Worm (Caenorhabditis elegans) whole organism, L1 larva: ENCODE results near the gene Y67A10A.3.
A peak's percentile ranks its signal among the peaks of the same experiment; 100 is the strongest.

Experiments
- C04F5.9 ChIP-seq: sonication (generic microtip); optimal IDR thresholded peaks from 2 replicates; lab custom pipeline; 2016; ENCODE audit warnings: missing genetic modification characterization, missing compliant biosample characterization
- C16A3.4 ChIP-seq: fragments of 150-350 bp; optimal IDR thresholded peaks from 2 replicates; lab custom pipeline; 2014; ENCODE audit warnings: missing biosample characterization, missing genetic modification characterization
- C34B4.2 ChIP-seq: sonication (generic microtip); optimal IDR thresholded peaks from 2 replicates; lab custom pipeline; 2017; ENCODE audit warnings: mild to moderate bottlenecking, missing genetic modification characterization, missing compliant biosample characterization
- F16B12.6 ChIP-seq: fragments of 150-350 bp; optimal IDR thresholded peaks from 2 replicates; lab custom pipeline; 2014; ENCODE audit warnings: missing biosample characterization, missing genetic modification characterization
- Y116A8C.19 ChIP-seq: sonication (generic microtip); optimal IDR thresholded peaks from 2 replicates; lab custom pipeline; 2016; ENCODE audit warnings: missing compliant biosample characterization, missing genetic modification characterization, borderline replicate concordance
- alr-1 ChIP-seq: fragments of 200-800 bp; sonication (Bioruptor generic); optimal IDR thresholded peaks from 2 replicates; lab custom pipeline; 2018; ENCODE audit warnings: borderline replicate concordance, mild to moderate bottlenecking, missing genetic modification characterization, missing compliant biosample characterization
- aly-2 ChIP-seq: fragments of 150-350 bp; optimal IDR thresholded peaks from 2 replicates; lab custom pipeline; 2014; ENCODE audit warnings: missing biosample characterization, missing genetic modification characterization
- ama-1 ChIP-seq: fragments of 150-350 bp; optimal IDR thresholded peaks from 2 replicates; lab custom pipeline; 2014
- blmp-1 ChIP-seq: fragments of 150-350 bp; optimal IDR thresholded peaks from 2 replicates; lab custom pipeline; 2014; ENCODE audit warnings: missing biosample characterization, missing genetic modification characterization
- ceh-88 ChIP-seq: fragments of 200-800 bp; sonication (Bioruptor generic); IDR thresholded peaks from 2 replicates; pipeline ENCODE4 v1.3.6; 2022; ENCODE audit warnings: missing genetic modification characterization, missing compliant biosample characterization
- dpl-1 ChIP-seq, 3 experiments: fragments of 150-350 bp in 2 of 3; sonication (generic microtip) in 1 of 3; optimal IDR thresholded peaks; 2 replicates each; lab custom pipeline; 2014 to 2017; ENCODE audit warnings: missing biosample characterization in 3 of 3, missing genetic modification characterization in 3 of 3, missing genetic modification reagents in 3 of 3
- dsc-1 ChIP-seq: sonication (generic microtip); optimal IDR thresholded peaks from 2 replicates; lab custom pipeline; 2016; ENCODE audit warnings: mild to moderate bottlenecking, missing genetic modification characterization, missing compliant biosample characterization
- efl-3 ChIP-seq: fragments of 200-800 bp; sonication (Bioruptor generic); optimal IDR thresholded peaks from 2 replicates; lab custom pipeline; 2018; ENCODE audit warnings: mild to moderate bottlenecking, missing genetic modification characterization, missing compliant biosample characterization
- egl-13 ChIP-seq: sonication (generic microtip); optimal IDR thresholded peaks from 2 replicates; lab custom pipeline; 2016; ENCODE audit warnings: missing genotype, missing genetic modification reagents, missing genetic modification characterization, missing compliant biosample characterization
- egl-27 ChIP-seq, 2 experiments: fragments of 150-350 bp in 1 of 2; sonication (generic microtip); optimal IDR thresholded peaks; 3 replicates each; lab custom pipeline; 2017 to 2018; ENCODE audit warnings: missing biosample characterization in 2 of 2, missing genetic modification characterization in 2 of 2, missing genetic modification reagents in 2 of 2
- elt-2 ChIP-seq: sonication (generic microtip); optimal IDR thresholded peaks from 2 replicates; lab custom pipeline; 2016; ENCODE audit warnings: missing genetic modification characterization, mild to moderate bottlenecking, inconsistent platforms, missing compliant biosample characterization, missing genetic modification reagents
- elt-3 ChIP-seq, 6 experiments: fragments of 150-350 bp in 1 of 6; sonication (generic microtip); optimal IDR thresholded peaks; 2 replicates each; lab custom pipeline; 2017 to 2018; ENCODE audit warnings: missing biosample characterization in 6 of 6, missing genetic modification characterization in 6 of 6, inconsistent platforms in 1 of 6
- ets-5 ChIP-seq: fragments of 200-800 bp; sonication (Bioruptor generic); IDR thresholded peaks from 2 replicates; pipeline ENCODE4 v1.3.6; 2022; ENCODE audit warnings: missing genetic modification characterization, missing compliant biosample characterization
- fos-1 ChIP-seq: fragments of 150-350 bp; optimal IDR thresholded peaks from 2 replicates; lab custom pipeline; 2014; ENCODE audit warnings: missing biosample characterization, missing genetic modification characterization
- hlh-4 ChIP-seq: sonication (generic microtip); optimal IDR thresholded peaks from 2 replicates; lab custom pipeline; 2016; ENCODE audit warnings: mild to moderate bottlenecking, missing genetic modification characterization, missing compliant biosample characterization
- hpl-2 ChIP-seq: fragments of 150-350 bp; optimal IDR thresholded peaks from 2 replicates; lab custom pipeline; 2014; ENCODE audit warnings: missing biosample characterization, missing genetic modification reagents, missing genetic modification characterization
- irx-1 ChIP-seq: sonication (generic microtip); optimal IDR thresholded peaks from 2 replicates; lab custom pipeline; 2016; ENCODE audit warnings: missing genetic modification characterization, missing compliant biosample characterization
- isw-1 ChIP-seq: fragments of 200-800 bp; sonication (Bioruptor generic); IDR thresholded peaks from 2 replicates; pipeline ENCODE4 v1.3.6; 2022; ENCODE audit warnings: missing genetic modification characterization, missing compliant biosample characterization
- lin-14 ChIP-seq: fragments of 200-800 bp; sonication (Bioruptor generic); optimal IDR thresholded peaks from 2 replicates; lab custom pipeline; 2018; ENCODE audit warnings: mild to moderate bottlenecking, missing genetic modification characterization, moderate library complexity, missing compliant biosample characterization
- lin-15B ChIP-seq: fragments of 150-350 bp; sonication (generic microtip); optimal IDR thresholded peaks from 3 replicates; lab custom pipeline; 2014; ENCODE audit warnings: missing biosample characterization, missing genetic modification characterization
- lin-35 ChIP-seq, 2 experiments: fragments of 150-350 bp; optimal IDR thresholded peaks; 2 replicates each; lab custom pipeline; 2014; ENCODE audit warnings: missing biosample characterization in 2 of 2, missing genetic modification characterization in 2 of 2, missing genetic modification reagents in 2 of 2
- lin-39 ChIP-seq: fragments of 150-350 bp; optimal IDR thresholded peaks from 2 replicates; lab custom pipeline; 2014; ENCODE audit warnings: missing biosample characterization, missing genetic modification reagents, missing genetic modification characterization
- mab-9 ChIP-seq: fragments of 200-800 bp; sonication (Bioruptor generic); IDR thresholded peaks from 2 replicates; pipeline ENCODE4 v1.3.6; 2022; ENCODE audit warnings: missing genetic modification reagents, missing genetic modification characterization, missing compliant biosample characterization
- mef-2 ChIP-seq: fragments of 150-350 bp; optimal IDR thresholded peaks from 2 replicates; lab custom pipeline; 2014; ENCODE audit warnings: missing biosample characterization, missing genetic modification characterization
- mep-1 ChIP-seq: fragments of 150-350 bp; optimal IDR thresholded peaks from 2 replicates; lab custom pipeline; 2014; ENCODE audit warnings: missing biosample characterization, missing genetic modification characterization
- nhr-11 ChIP-seq: fragments of 150-350 bp; optimal IDR thresholded peaks from 2 replicates; lab custom pipeline; 2014; ENCODE audit warnings: missing biosample characterization, missing genetic modification characterization
- nhr-12 ChIP-seq: sonication (generic microtip); optimal IDR thresholded peaks from 2 replicates; lab custom pipeline; 2017; ENCODE audit warnings: missing biosample characterization, missing genetic modification characterization
- nhr-19 ChIP-seq: fragments of 200-800 bp; sonication (Bioruptor generic); conservative IDR thresholded peaks from 2 replicates; pipeline ENCODE4 v1.3.6; 2022; ENCODE audit warnings: missing genetic modification characterization, missing compliant biosample characterization
- nhr-20 ChIP-seq: sonication (generic microtip); optimal IDR thresholded peaks from 2 replicates; lab custom pipeline; 2016; ENCODE audit warnings: mild to moderate bottlenecking, missing genetic modification characterization, missing compliant biosample characterization
- nhr-47 ChIP-seq: sonication (generic microtip); optimal IDR thresholded peaks from 2 replicates; lab custom pipeline; 2016; ENCODE audit warnings: mild to moderate bottlenecking, missing genetic modification characterization, moderate library complexity, missing compliant biosample characterization
- nhr-76 ChIP-seq: sonication (generic microtip); optimal IDR thresholded peaks from 2 replicates; lab custom pipeline; 2017; ENCODE audit warnings: missing biosample characterization, missing genetic modification characterization
- nhr-77 ChIP-seq: fragments of 150-350 bp; optimal IDR thresholded peaks from 2 replicates; lab custom pipeline; 2014; ENCODE audit warnings: missing biosample characterization, missing genetic modification characterization
- nhr-85 ChIP-seq: sonication (generic microtip); peaks from one replicate; lab custom pipeline; 2016; ENCODE audit warnings: missing genetic modification characterization, inconsistent platforms, missing compliant biosample characterization
- pag-3 ChIP-seq: sonication (generic microtip); optimal IDR thresholded peaks from 2 replicates; lab custom pipeline; 2017; ENCODE audit warnings: missing genetic modification characterization, mild to moderate bottlenecking, missing compliant biosample characterization, antibody characterized with exemption, borderline replicate concordance; ENCODE audit not compliant: insufficient read depth
- rnt-1 ChIP-seq: sonication (generic microtip); optimal IDR thresholded peaks from 2 replicates; lab custom pipeline; 2016; ENCODE audit warnings: mild to moderate bottlenecking, missing genetic modification characterization, moderate library complexity, missing compliant biosample characterization
- skn-1 ChIP-seq: fragments of 150-350 bp; optimal IDR thresholded peaks from 2 replicates; lab custom pipeline; 2014; ENCODE audit warnings: missing biosample characterization, missing genetic modification characterization
- snpc-4 ChIP-seq: fragments of 150-350 bp; optimal IDR thresholded peaks from 2 replicates; lab custom pipeline; 2014; ENCODE audit warnings: missing biosample characterization, missing genetic modification characterization
- sox-4 ChIP-seq: sonication (generic microtip); optimal IDR thresholded peaks from 2 replicates; lab custom pipeline; 2016; ENCODE audit warnings: missing genetic modification characterization, missing compliant biosample characterization
- sptf-1 ChIP-seq: fragments of 150-350 bp; optimal IDR thresholded peaks from 2 replicates; lab custom pipeline; 2014; ENCODE audit warnings: missing biosample characterization, missing genetic modification characterization
- sup-37 ChIP-seq: fragments of 200-800 bp; sonication (Bioruptor generic); optimal IDR thresholded peaks from 2 replicates; lab custom pipeline; 2018; ENCODE audit warnings: mild to moderate bottlenecking, missing genetic modification characterization, missing compliant biosample characterization
- swsn-7 ChIP-seq: sonication (generic microtip); optimal IDR thresholded peaks from 2 replicates; lab custom pipeline; 2016; ENCODE audit warnings: missing genetic modification characterization, missing compliant biosample characterization
- tlp-1 ChIP-seq: fragments of 150-350 bp; optimal IDR thresholded peaks from 2 replicates; lab custom pipeline; 2014; ENCODE audit warnings: missing biosample characterization, missing genetic modification characterization
- unc-130 ChIP-seq: fragments of 150-350 bp; optimal IDR thresholded peaks from 2 replicates; lab custom pipeline; 2017; ENCODE audit warnings: missing biosample characterization, missing genetic modification characterization, inconsistent platforms
- unc-62 ChIP-seq: fragments of 150-350 bp; optimal IDR thresholded peaks from 2 replicates; lab custom pipeline; 2014; ENCODE audit warnings: missing biosample characterization, missing genetic modification reagents, missing genetic modification characterization
- unc-86 ChIP-seq: sonication (generic microtip); optimal IDR thresholded peaks from 2 replicates; lab custom pipeline; 2016; ENCODE audit warnings: missing genetic modification characterization, missing compliant biosample characterization
- unc-98 ChIP-seq: fragments of 200-800 bp; sonication (Bioruptor generic); IDR thresholded peaks from 2 replicates; pipeline ENCODE4 v1.3.6; 2022; ENCODE audit warnings: missing genetic modification characterization, missing compliant biosample characterization
- xbp-1 ChIP-seq: sonication (generic microtip); optimal IDR thresholded peaks from 2 replicates; lab custom pipeline; 2016; ENCODE audit warnings: missing genetic modification characterization, missing compliant biosample characterization
- zip-4 ChIP-seq: fragments of 200-800 bp; sonication (Bioruptor generic); optimal IDR thresholded peaks from 2 replicates; lab custom pipeline; 2018; ENCODE audit warnings: mild to moderate bottlenecking, missing genetic modification characterization, moderate library complexity, missing compliant biosample characterization
- ztf-11 ChIP-seq, 2 experiments: sonication (generic microtip); optimal IDR thresholded peaks; 2 replicates each; lab custom pipeline; 2016 to 2017; ENCODE audit warnings: missing genetic modification characterization in 2 of 2, missing biosample characterization in 1 of 2, missing compliant biosample characterization in 1 of 2
- ztf-4 ChIP-seq: fragments of 150-350 bp; optimal IDR thresholded peaks from 2 replicates; lab custom pipeline; 2014; ENCODE audit warnings: missing biosample characterization, missing genetic modification characterization

The Y67A10A.3 gene

DNA sequence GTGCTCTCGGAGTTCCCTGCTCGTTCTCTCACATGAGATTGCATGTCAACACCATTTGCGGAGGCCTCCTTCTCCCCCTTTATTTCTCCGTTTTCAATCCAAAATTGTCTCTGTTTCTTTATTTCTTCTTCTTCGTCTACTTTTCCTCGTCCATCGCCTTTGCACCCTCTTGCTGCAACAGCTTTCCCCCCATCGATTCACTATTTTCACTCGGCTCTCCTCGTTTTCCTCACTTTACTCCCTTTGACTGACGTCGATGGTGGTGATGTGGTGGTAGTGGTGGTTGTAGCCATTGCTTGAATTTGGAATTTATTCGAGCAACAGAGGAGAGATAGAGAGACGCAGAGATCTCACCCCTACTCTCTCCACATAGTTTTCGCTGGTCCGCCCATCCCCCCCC lies 37.4 kb upstream of the Y67A10A.3 start (continued):
- TF ChIP-seq elt-3 (tag; optimal IDR thresholded peaks at IDR 0.05; lab: Kevin White, UChicago) (no peak), unc-130 (no peak), F16B12.6 (no peak), sup-37 (GFP tag; lab: Kevin White, UChicago) (no peak), fos-1 (tag; lab: Kevin White, UChicago) (no peak), hpl-2 (GFP tag; lab: Kevin White, UChicago) (no peak), ceh-88 (no peak), mab-9 (no peak), C16A3.4 (no peak), lin-14 (GFP tag; lab: Kevin White, UChicago) (peak; percentile 93), rnt-1 (no peak), hlh-4 (tag; lab: Kevin White, UChicago) (no peak), irx-1 (tag; lab: Kevin White, UChicago) (no peak), C04F5.9 (tag; lab: Kevin White, UChicago) (no peak), lin-39 (tag; lab: Kevin White, UChicago) (no peak), dpl-1 (GFP tag; optimal IDR thresholded peaks at IDR 0.05; lab: Kevin White, UChicago) (peak in 1 of 3 experiments; percentile 25), xbp-1 (peak; percentile 47), ztf-4 (no peak), swsn-7 (peak; percentile 51), nhr-47 (tag; lab: Kevin White, UChicago) (peak; percentile 49), egl-13 (peak; percentile 38), ztf-11 (tag; optimal IDR thresholded peaks at IDR 0.05; lab: Kevin White, UChicago) (no peak), lin-35 (GFP tag; optimal IDR thresholded peaks at IDR 0.05; lab: Kevin White, UChicago) (peak in 1 of 2 experiments; percentile 29), aly-2 (tag; lab: Kevin White, UChicago) (no peak), elt-2 (tag; lab: Kevin White, UChicago) (no peak), snpc-4 (tag; lab: Kevin White, UChicago) (no peak), skn-1 (no peak), unc-98 (no peak), blmp-1 (tag; lab: Kevin White, UChicago) (no peak), nhr-85 (tag; lab: Kevin White, UChicago) (no peak), dsc-1 (tag; lab: Kevin White, UChicago) (no peak), lin-15B (tag; lab: Kevin White, UChicago) (no peak), unc-62 (GFP tag; lab: Kevin White, UChicago) (no peak), pag-3 (no peak), sptf-1 (tag; lab: Kevin White, UChicago) (no peak), nhr-76 (tag; lab: Kevin White, UChicago) (no peak), alr-1 (no peak), ets-5 (no peak), C34B4.2 (no peak), egl-27 (tag; optimal IDR thresholded peaks at IDR 0.05; lab: Kevin White, UChicago) (no peak), nhr-19 (no peak), unc-86 (tag; lab: Kevin White, UChicago) (peak; percentile 75), efl-3 (GFP tag; lab: Kevin White, UChicago) (no peak), zip-4 (GFP tag; lab: Kevin White, UChicago) (no peak), nhr-12 (tag; lab: Kevin White, UChicago) (no peak), sox-4 (no peak), mep-1 (tag; lab: Kevin White, UChicago) (no peak), ama-1 (lab: Kevin White, UChicago) (no peak), nhr-11 (tag; lab: Kevin White, UChicago) (no peak), nhr-77 (tag; lab: Kevin White, UChicago) (no peak), isw-1 (GFP tag; lab: Robert Waterston, UW) (peak; percentile 36), mef-2 (no peak), nhr-20 (no peak), tlp-1 (tag; lab: Kevin White, UChicago) (no peak), Y116A8C.19 (tag; lab: Kevin White, UChicago) (no peak)
